Worm (Caenorhabditis elegans) whole organism, L4 larva: ENCODE results near the gene W05H9.2.

Experiments
- D1046.2 ChIP-seq: fragments of 200-800 bp; sonication (Bioruptor generic); IDR thresholded peaks from 2 replicates; pipeline ENCODE4 v1.3.6; 2022; ENCODE audit warnings: missing genetic modification characterization, missing compliant biosample characterization
- F49E8.2 ChIP-seq: sonication (generic microtip); optimal IDR thresholded peaks from 2 replicates; lab custom pipeline; 2016; ENCODE audit warnings: missing compliant biosample characterization, mild to moderate bottlenecking, missing genetic modification characterization, borderline replicate concordance
- T20F7.1 ChIP-seq: fragments of 200-800 bp; sonication (Bioruptor generic); optimal IDR thresholded peaks from 2 replicates; lab custom pipeline; 2018; ENCODE audit warnings: mild to moderate bottlenecking, missing genetic modification characterization, missing compliant biosample characterization
- T26A8.4 ChIP-seq: fragments of 200-800 bp; sonication (Bioruptor generic); IDR thresholded peaks from 2 replicates; pipeline ENCODE4 v1.3.6; 2022; ENCODE audit warnings: missing genetic modification characterization, missing compliant biosample characterization
- Y5F2A.4 ChIP-seq: fragments of 200-800 bp; sonication (Bioruptor generic); optimal IDR thresholded peaks from 2 replicates; lab custom pipeline; 2018; ENCODE audit warnings: mild to moderate bottlenecking, missing genetic modification characterization, missing compliant biosample characterization
- ZK546.5 ChIP-seq, 2 experiments: sonication (generic microtip); optimal IDR thresholded peaks; 2 replicates each; lab custom pipeline; 2017; ENCODE audit warnings: missing biosample characterization in 2 of 2, missing genetic modification characterization in 2 of 2
- aha-1 ChIP-seq: fragments of 150-350 bp; peaks from one replicate; lab custom pipeline; 2014; ENCODE audit warnings: missing biosample characterization, missing genetic modification characterization
- ama-1 ChIP-seq: fragments of 150-350 bp; optimal IDR thresholded peaks from 2 replicates; lab custom pipeline; 2014; ENCODE audit warnings: inconsistent platforms, mixed read lengths
- arid-1 ChIP-seq: fragments of 200-800 bp; sonication (Bioruptor generic); conservative IDR thresholded peaks from 2 replicates; pipeline ENCODE4 v1.3.6; 2022; ENCODE audit warnings: missing genetic modification reagents, missing genetic modification characterization, missing compliant biosample characterization
- ceh-32 ChIP-seq: sonication (generic microtip); optimal IDR thresholded peaks from 2 replicates; lab custom pipeline; 2016; ENCODE audit warnings: mild to moderate bottlenecking, missing genetic modification characterization, missing compliant biosample characterization; ENCODE audit not compliant: poor library complexity
- cey-2 ChIP-seq: sonication (generic microtip); optimal IDR thresholded peaks from 3 replicates; lab custom pipeline; 2017; ENCODE audit warnings: missing genetic modification characterization, mild to moderate bottlenecking, missing compliant biosample characterization, antibody characterized with exemption, borderline replicate concordance; ENCODE audit not compliant: insufficient read depth
- daf-16 ChIP-seq, 3 experiments: sonication (generic microtip); optimal IDR thresholded peaks; 2 replicates each; lab custom pipeline; 2016 to 2017; ENCODE audit warnings: missing genetic modification characterization in 3 of 3, missing genetic modification reagents in 3 of 3, mild to moderate bottlenecking in 2 of 3, missing compliant biosample characterization in 2 of 3, missing biosample characterization in 1 of 3, moderate library complexity in 1 of 3
- daf-8 ChIP-seq: fragments of 200-800 bp; sonication (Bioruptor generic); IDR thresholded peaks from 2 replicates; pipeline ENCODE4 v1.3.6; 2022; ENCODE audit warnings: missing genetic modification characterization, missing compliant biosample characterization
- dmd-6 ChIP-seq: fragments of 200-800 bp; sonication (Bioruptor generic); IDR thresholded peaks from 2 replicates; pipeline ENCODE4 v1.3.6; 2022; ENCODE audit warnings: missing genetic modification reagents, missing genetic modification characterization, missing compliant biosample characterization
- fos-1 ChIP-seq: fragments of 150-350 bp; optimal IDR thresholded peaks from 2 replicates; lab custom pipeline; 2014; ENCODE audit warnings: missing biosample characterization, missing genetic modification characterization
- hlh-11 ChIP-seq: fragments of 200-800 bp; sonication (Bioruptor generic); optimal IDR thresholded peaks from 2 replicates; lab custom pipeline; 2018; ENCODE audit warnings: mild to moderate bottlenecking, missing genetic modification characterization, missing compliant biosample characterization
- hlh-30 ChIP-seq: sonication (generic microtip); optimal IDR thresholded peaks from 2 replicates; lab custom pipeline; 2017; ENCODE audit warnings: antibody characterized with exemption, mild to moderate bottlenecking, missing genetic modification characterization, missing compliant biosample characterization; ENCODE audit not compliant: insufficient read depth
- hmg-1.1 ChIP-seq: fragments of 200-800 bp; sonication (Bioruptor generic); IDR thresholded peaks from 2 replicates; pipeline ENCODE4 v1.3.6; 2022; ENCODE audit warnings: missing genetic modification reagents, missing genetic modification characterization, missing compliant biosample characterization
- lin-1 ChIP-seq: fragments of 200-800 bp; sonication (Bioruptor generic); IDR thresholded peaks from 2 replicates; pipeline ENCODE4 v1.3.6; 2022; ENCODE audit warnings: missing genetic modification reagents, missing genetic modification characterization, missing compliant biosample characterization
- lin-39 ChIP-seq: fragments of 150-350 bp; optimal IDR thresholded peaks from 2 replicates; lab custom pipeline; 2014; ENCODE audit warnings: missing biosample characterization, missing genetic modification reagents, missing genetic modification characterization
- lsy-2 ChIP-seq, 2 experiments: fragments of 150-350 bp in 1 of 2; sonication (generic microtip) in 1 of 2; optimal IDR thresholded peaks; 2 replicates each; lab custom pipeline; 2014 to 2017; ENCODE audit warnings: missing biosample characterization in 2 of 2, missing genetic modification characterization in 2 of 2
- madf-9 ChIP-seq: fragments of 200-800 bp; sonication (Bioruptor generic); conservative IDR thresholded peaks from 2 replicates; pipeline ENCODE4 v1.3.6; 2022; ENCODE audit warnings: missing genetic modification reagents, missing genetic modification characterization, missing compliant biosample characterization
- mdl-1 ChIP-seq, 2 experiments: fragments of 150-350 bp in 1 of 2; sonication (generic microtip) in 1 of 2; optimal IDR thresholded peaks; 2 replicates each; lab custom pipeline; 2014 to 2017; ENCODE audit warnings: missing biosample characterization in 2 of 2, missing genetic modification characterization in 2 of 2
- mdt-29 ChIP-seq: fragments of 200-800 bp; sonication (Bioruptor generic); IDR thresholded peaks from 2 replicates; pipeline ENCODE4 v1.3.6; 2022; ENCODE audit warnings: missing genetic modification reagents, missing genetic modification characterization, missing compliant biosample characterization
- mep-1 ChIP-seq: fragments of 150-350 bp; sonication (generic microtip); optimal IDR thresholded peaks from 3 replicates; lab custom pipeline; 2014; ENCODE audit warnings: missing biosample characterization, missing genetic modification characterization
- mes-2 ChIP-seq: sonication (generic microtip); optimal IDR thresholded peaks from 2 replicates; lab custom pipeline; 2016; ENCODE audit warnings: missing genotype, mild to moderate bottlenecking, missing genetic modification characterization, missing compliant biosample characterization; ENCODE audit not compliant: poor library complexity, severe bottlenecking
- nhr-11 ChIP-seq: fragments of 150-350 bp; optimal IDR thresholded peaks from 2 replicates; lab custom pipeline; 2014; ENCODE audit warnings: missing biosample characterization, missing genetic modification characterization
- nhr-6 ChIP-seq: fragments of 150-350 bp; optimal IDR thresholded peaks from 2 replicates; lab custom pipeline; 2014; ENCODE audit warnings: missing biosample characterization, missing genetic modification characterization
- nhr-77 ChIP-seq: fragments of 150-350 bp; optimal IDR thresholded peaks from 2 replicates; lab custom pipeline; 2014; ENCODE audit warnings: missing biosample characterization, missing genetic modification characterization
- pqm-1 ChIP-seq: sonication (generic microtip); optimal IDR thresholded peaks from 2 replicates; lab custom pipeline; 2017; ENCODE audit warnings: missing biosample characterization, missing genetic modification characterization
- saeg-2 ChIP-seq: fragments of 200-800 bp; sonication (Bioruptor generic); IDR thresholded peaks from 2 replicates; pipeline ENCODE4 v1.3.6; 2022; ENCODE audit warnings: missing genetic modification reagents, missing genetic modification characterization, missing compliant biosample characterization
- set-16 ChIP-seq: fragments of 200-800 bp; sonication (Bioruptor generic); IDR thresholded peaks from 2 replicates; pipeline ENCODE4 v1.3.6; 2022; ENCODE audit warnings: missing genetic modification reagents, missing genetic modification characterization, missing compliant biosample characterization
- spr-3 ChIP-seq: fragments of 200-800 bp; sonication (Bioruptor generic); optimal IDR thresholded peaks from 2 replicates; lab custom pipeline; 2018; ENCODE audit warnings: mild to moderate bottlenecking, missing genetic modification characterization, missing compliant biosample characterization
- tra-1 ChIP-seq: fragments of 200-800 bp; sonication (Bioruptor generic); IDR thresholded peaks from 2 replicates; pipeline ENCODE4 v1.3.6; 2022; ENCODE audit warnings: missing genetic modification reagents, missing genetic modification characterization, missing compliant biosample characterization
- unc-39 ChIP-seq: sonication (generic microtip); optimal IDR thresholded peaks from 2 replicates; lab custom pipeline; 2017; ENCODE audit warnings: missing biosample characterization, missing genetic modification characterization
- unc-62 ChIP-seq, 3 experiments: fragments of 150-350 bp in 1 of 3; sonication (generic microtip); optimal IDR thresholded peaks in 2 of 3; peaks in 1 of 3; 1 replicate in 1 of 3; 2 replicates in 2 of 3; lab custom pipeline; 2014 to 2017; ENCODE audit warnings: missing biosample characterization in 3 of 3, missing genetic modification characterization in 3 of 3, missing genetic modification reagents in 3 of 3, missing genotype in 1 of 3
- zfp-3 ChIP-seq: fragments of 200-800 bp; sonication (Bioruptor generic); conservative IDR thresholded peaks from 2 replicates; pipeline ENCODE4 v1.3.6; 2022; ENCODE audit warnings: missing genetic modification reagents, missing genetic modification characterization, missing compliant biosample characterization
- ztf-11 ChIP-seq: fragments of 150-350 bp; optimal IDR thresholded peaks from 2 replicates; lab custom pipeline; 2014; ENCODE audit warnings: missing biosample characterization, missing genetic modification characterization
- ztf-7 ChIP-seq: fragments of 150-350 bp; optimal IDR thresholded peaks from 2 replicates; lab custom pipeline; 2014; ENCODE audit warnings: missing biosample characterization, missing genetic modification characterization

The W05H9.2 gene

ce11 chrX:6251947-6252617, 14.8 kb upstream of the W05H9.2 start (continued):
- TF ChIP-seq hmg-1.1 (GFP tag; lab: Robert Waterston, UW) (peak; percentile 65), saeg-2 (GFP tag; lab: Robert Waterston, UW) (0 out of 2 replicates have a peak, but pooled peaks have one; percentile 5), nhr-11 (tag; lab: Kevin White, UChicago) (peak; percentile 73), ceh-32 (no peak), lin-39 (tag; lab: Kevin White, UChicago) (no peak), dmd-6 (GFP tag; lab: Robert Waterston, UW) (peak; percentile 63), zfp-3 (GFP tag; lab: Robert Waterston, UW) (peak; percentile 44; the same call in 1 of the 2 replicates), mdl-1 (tag; optimal IDR thresholded peaks at IDR 0.05; lab: Kevin White, UChicago) (peak; percentile 30 to 31), lsy-2 (tag; optimal IDR thresholded peaks at IDR 0.05; lab: Kevin White, UChicago) (peak in 1 of 2 experiments; percentile 50), set-16 (GFP tag; lab: Robert Waterston, UW) (peak; percentile 85), hlh-11 (tag; lab: Kevin White, UChicago) (peak; percentile 71), tra-1 (GFP tag; lab: Robert Waterston, UW) (peak; percentile 62; the same call in 1 of the 2 replicates)

DNA sequence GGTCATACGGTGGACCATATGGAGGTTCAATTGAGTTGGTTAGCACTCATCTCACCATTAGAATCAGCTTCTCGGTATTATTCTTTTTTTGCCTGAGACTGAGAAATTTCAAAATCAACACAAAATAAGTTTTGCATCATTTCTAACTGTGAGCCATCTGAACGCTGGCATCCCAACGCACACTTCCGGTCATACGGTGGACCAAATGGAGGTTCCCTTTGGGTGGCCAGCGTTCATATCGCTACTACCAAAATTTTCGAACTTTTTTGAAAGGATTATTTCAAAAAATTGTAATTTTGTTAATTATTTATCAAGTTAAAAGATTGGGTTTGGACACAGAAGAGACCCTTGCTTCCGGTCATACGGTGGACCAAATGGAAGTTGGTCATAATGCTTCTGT, 14.1 kb upstream of the W05H9.2 start:
- no peak for TF ChIP-seq daf-16 (GFP tag; optimal IDR thresholded peaks at IDR 0.05; lab: Kevin White, UChicago)
- TF ChIP-seq daf-16 (tag; optimal IDR thresholded peaks at IDR 0.05; lab: Kevin White, UChicago) = peak; percentile 53
- no peak for TF ChIP-seq Y5F2A.4
- peak; percentile 22 for TF ChIP-seq aha-1 (tag; lab: Kevin White, UChicago)

- no peak for TF ChIP-seq hlh-11 (tag; lab: Kevin White, UChicago)
- no peak for TF ChIP-seq lin-1 (GFP tag; lab: Robert Waterston, UW)
- TF ChIP-seq madf-9 (GFP tag; lab: Robert Waterston, UW) = 0 out of 2 replicates have a peak, but pooled peaks have one; percentile 18
- TF ChIP-seq hlh-30 = peak; percentile 4
- TF ChIP-seq nhr-6 (tag; lab: Kevin White, UChicago) = peak; percentile 8
- 0 out of 2 replicates have a peak, but pooled peaks have one; percentile 18 for TF ChIP-seq arid-1 (GFP tag; lab: Robert Waterston, UW)
- peak; percentile 57 for TF ChIP-seq ama-1 (lab: Kevin White, UChicago)
- peak in 1 of 2 experiments; percentile 59 for TF ChIP-seq unc-62 (GFP tag; optimal IDR thresholded peaks at IDR 0.05 in 1 of 2; lab: Kevin White, UChicago)
- TF ChIP-seq unc-62 (tag; optimal IDR thresholded peaks at IDR 0.05; lab: Kevin White, UChicago) = no peak
Measured at ce11 chrX:6253160-6253559, 13.7 kb upstream of the W05H9.2 start.

ce11 chrX:6253566-6253898, 13.3 kb upstream of the W05H9.2 start:
- no peak for TF ChIP-seq nhr-11 (tag; lab: Kevin White, UChicago)
- 0 out of 2 replicates have a peak, but pooled peaks have one; percentile 33 for TF ChIP-seq tra-1 (GFP tag; lab: Robert Waterston, UW)
- TF ChIP-seq fos-1 (tag; lab: Kevin White, UChicago) = peak; percentile 10
- TF ChIP-seq zfp-3 (GFP tag; lab: Robert Waterston, UW) = no peak
- no peak for TF ChIP-seq mes-2 (tag; lab: Kevin White, UChicago)
- TF ChIP-seq nhr-77 (tag; lab: Kevin White, UChicago) = peak; percentile 87
- peak; percentile 47 for TF ChIP-seq T20F7.1
- TF ChIP-seq aha-1 (tag; lab: Kevin White, UChicago) = peak; percentile 95
- no peak for TF ChIP-seq ZK546.5 (tag; optimal IDR thresholded peaks at IDR 0.05; lab: Kevin White, UChicago)
- TF ChIP-seq mep-1 = peak; percentile 77

ce11 chrX:6253899-6254670, 12.8 kb upstream of the W05H9.2 start:
- no peak for TF ChIP-seq D1046.2 (GFP tag; lab: Robert Waterston, UW)
- TF ChIP-seq ZK546.5 (tag; optimal IDR thresholded peaks at IDR 0.05; lab: Kevin White, UChicago) = no peak
- no peak for TF ChIP-seq unc-39 (tag; lab: Kevin White, UChicago)
- TF ChIP-seq spr-3 (GFP tag; lab: Kevin White, UChicago) = peak; percentile 43
- peak; percentile 85 for TF ChIP-seq T26A8.4
- TF ChIP-seq ztf-7 (tag; lab: Kevin White, UChicago) = peak; percentile 49
- TF ChIP-seq mdt-29 (GFP tag; lab: Robert Waterston, UW) = peak; percentile 65
- TF ChIP-seq hlh-30 = peak; percentile 78
- no peak for TF ChIP-seq cey-2
- no peak for TF ChIP-seq F49E8.2 (tag; lab: Kevin White, UChicago)
- no peak for TF ChIP-seq T20F7.1
- no peak for TF ChIP-seq pqm-1 (tag; lab: Kevin White, UChicago)
- TF ChIP-seq daf-8 = no peak
- TF ChIP-seq ztf-11 (tag; lab: Kevin White, UChicago) = no peak
- TF ChIP-seq ama-1 (lab: Kevin White, UChicago) = peak; percentile 73
